Fruit fly (Drosophila melanogaster) whole organism, pupa: ENCODE results near the gene CG18598.
A peak's percentile ranks its signal among the peaks of the same experiment; 100 is the strongest.

Source experiments
- CG12605 ChIP-seq: fragments of 200-800 bp; sonication (Bioruptor generic); IDR thresholded peaks from 2 replicates; pipeline ENCODE4 v1.3.6; 2022; ENCODE audit warnings: missing biosample characterization, missing genetic modification characterization
- CG13204 ChIP-seq: fragments of 200-800 bp; sonication (Bioruptor generic); optimal IDR thresholded peaks from 2 replicates; lab custom pipeline; 2018; ENCODE audit warnings: missing biosample characterization, mild to moderate bottlenecking, missing genetic modification characterization, moderate library complexity
- CG34367 ChIP-seq: fragments of 200-800 bp; sonication (Bioruptor generic); optimal IDR thresholded peaks from 2 replicates; lab custom pipeline; 2018; ENCODE audit warnings: missing biosample characterization, mild to moderate bottlenecking, missing genetic modification characterization
- CG4496 ChIP-seq: fragments of 200-800 bp; sonication (Bioruptor generic); IDR thresholded peaks from 3 replicates; pipeline ENCODE4 v1.3.6; 2022; ENCODE audit warnings: missing biosample characterization, missing genetic modification characterization
- CG9948 ChIP-seq: fragments of 200-800 bp; sonication (Bioruptor generic); optimal IDR thresholded peaks from 2 replicates; lab custom pipeline; 2018; ENCODE audit warnings: missing biosample characterization, mild to moderate bottlenecking, missing genetic modification characterization, moderate library complexity
- D1 ChIP-seq: fragments of 200-800 bp; sonication (Bioruptor generic); optimal IDR thresholded peaks from 2 replicates; lab custom pipeline; 2018; ENCODE audit warnings: missing biosample characterization, mild to moderate bottlenecking, missing genetic modification characterization, moderate library complexity
- EcR ChIP-seq: fragments of 200-800 bp; sonication (Bioruptor generic); optimal IDR thresholded peaks from 3 replicates; lab custom pipeline; 2019; ENCODE audit warnings: missing biosample characterization, missing genetic modification characterization, mild to moderate bottlenecking, moderate library complexity, missing genetic modification reagents
- Pif1A ChIP-seq: fragments of 200-800 bp; sonication (Bioruptor generic); optimal IDR thresholded peaks from 3 replicates; lab custom pipeline; 2016; ENCODE audit warnings: missing biosample characterization, missing genetic modification characterization
- Pif1B ChIP-seq: fragments of 200-800 bp; sonication (Bioruptor generic); optimal IDR thresholded peaks from 3 replicates; lab custom pipeline; 2016; ENCODE audit warnings: missing biosample characterization, missing genetic modification characterization
- Snoo ChIP-seq: fragments of 200-800 bp; sonication (Bioruptor generic); optimal IDR thresholded peaks from 3 replicates; lab custom pipeline; 2017; ENCODE audit warnings: missing biosample characterization, mild to moderate bottlenecking, missing genetic modification characterization, inconsistent platforms
- fd96Ca ChIP-seq: fragments of 200-800 bp; sonication (Bioruptor generic); IDR thresholded peaks from 3 replicates; pipeline ENCODE4 v1.3.6; 2022; ENCODE audit warnings: missing biosample characterization, missing genetic modification characterization
- gl ChIP-seq: fragments of 200-800 bp; sonication (Bioruptor generic); optimal IDR thresholded peaks from 2 replicates; lab custom pipeline; 2018; ENCODE audit warnings: missing biosample characterization, mild to moderate bottlenecking, missing genetic modification characterization

DNA sequence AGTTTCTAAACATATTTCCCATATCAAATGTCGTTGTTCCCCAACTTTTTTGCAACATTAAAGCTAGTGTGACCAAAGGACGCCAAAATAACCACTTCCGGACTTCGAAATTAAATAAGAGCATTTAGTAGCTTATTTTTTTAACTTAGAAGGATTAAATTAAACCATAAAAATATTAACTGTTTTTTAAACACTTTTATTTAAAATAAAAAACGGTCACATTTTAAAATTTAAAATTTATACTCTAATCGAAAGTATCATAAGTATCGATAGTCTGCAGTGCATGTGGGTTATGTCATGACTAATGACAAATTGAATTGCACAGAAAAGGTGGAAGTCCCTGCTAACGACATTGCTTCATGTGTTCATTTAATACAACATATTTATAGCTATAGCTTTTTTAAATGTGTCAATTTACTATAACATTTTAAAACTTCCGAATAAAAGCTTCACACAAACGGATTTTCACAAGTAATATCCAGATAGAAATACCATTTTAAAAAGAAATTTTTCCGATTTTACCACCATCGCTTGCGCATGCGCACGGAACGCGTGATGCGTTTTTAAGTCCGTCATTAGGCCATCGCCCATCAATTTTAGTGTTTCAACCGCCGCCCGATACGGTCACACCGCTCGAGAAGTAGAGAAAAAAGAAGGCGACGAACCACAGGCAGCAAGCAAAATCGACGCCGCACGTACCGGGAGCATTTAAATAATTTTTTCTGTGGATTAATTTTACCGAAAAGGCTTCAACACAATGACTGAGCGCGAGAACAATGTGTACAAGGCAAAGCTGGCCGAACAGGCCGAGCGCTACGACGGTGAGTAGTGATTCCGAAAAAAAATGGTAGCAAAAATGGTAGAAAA lies 8.6 kb upstream of the CG18598 start, which contains the start of the genes CG7156 and 14-3-3epsilon:
- TF ChIP-seq D1 (no peak), Pif1A (GFP tag; lab: Kevin White, UChicago) (peak; percentile 38), Pif1B (GFP tag; lab: Kevin White, UChicago) (no peak), CG9948 (tag; lab: Kevin White, UChicago) (no peak), CG34367 (peak; percentile 9), Snoo (tag; lab: Kevin White, UChicago) (peak; percentile 34), fd96Ca (GFP tag; lab: Robert Waterston, UW) (no peak), CG13204 (GFP tag; lab: Kevin White, UChicago) (no peak), EcR (GFP tag; lab: Kevin White, UChicago) (peak; percentile 15), CG4496 (peak; percentile 47; the same call in 1 of the 3 replicates), CG12605 (GFP tag; lab: Robert Waterston, UW) (no peak), gl (tag; lab: Kevin White, UChicago) (no peak)
